Worm (Caenorhabditis elegans) whole organism, L3 larva: ENCODE results near the gene lipl-2.

Experiments used
- R02D3.7 ChIP-seq: fragments of 150-350 bp; optimal IDR thresholded peaks from 2 replicates; lab custom pipeline; 2014; ENCODE audit warnings: missing biosample characterization, missing genetic modification characterization
- ama-1 ChIP-seq: fragments of 150-350 bp; optimal IDR thresholded peaks from 2 replicates; lab custom pipeline; 2018
- ceh-82 ChIP-seq: fragments of 150-350 bp; optimal IDR thresholded peaks from 2 replicates; lab custom pipeline; 2014; ENCODE audit warnings: missing biosample characterization, missing genetic modification characterization
- egl-27 ChIP-seq: sonication (generic microtip); optimal IDR thresholded peaks from 4 replicates; lab custom pipeline; 2017; ENCODE audit warnings: missing biosample characterization, missing genetic modification reagents, missing genetic modification characterization
- elt-1 ChIP-seq: fragments of 150-350 bp; optimal IDR thresholded peaks from 2 replicates; lab custom pipeline; 2014; ENCODE audit warnings: missing biosample characterization, missing genetic modification characterization
- elt-2 ChIP-seq: sonication (generic microtip); optimal IDR thresholded peaks from 2 replicates; lab custom pipeline; 2016; ENCODE audit warnings: missing genetic modification reagents, mild to moderate bottlenecking, missing genetic modification characterization, missing compliant biosample characterization
- elt-3 ChIP-seq, 3 experiments: fragments of 150-350 bp in 1 of 3; sonication (generic microtip) in 2 of 3; optimal IDR thresholded peaks; 2 replicates in 2 of 3; 4 replicates in 1 of 3; lab custom pipeline; 2014 to 2017; ENCODE audit warnings: missing biosample characterization in 3 of 3, missing genetic modification characterization in 3 of 3
- jun-1 ChIP-seq: fragments of 150-350 bp; optimal IDR thresholded peaks from 2 replicates; lab custom pipeline; 2014; ENCODE audit warnings: missing biosample characterization, missing genetic modification reagents, missing genetic modification characterization
- nhr-237 ChIP-seq: fragments of 150-350 bp; optimal IDR thresholded peaks from 2 replicates; lab custom pipeline; 2014; ENCODE audit warnings: missing biosample characterization, missing genetic modification characterization
- pqm-1 ChIP-seq: fragments of 150-350 bp; optimal IDR thresholded peaks from 2 replicates; lab custom pipeline; 2017; ENCODE audit warnings: missing biosample characterization, missing genetic modification characterization, inconsistent platforms
- skn-1 ChIP-seq: fragments of 150-350 bp; optimal IDR thresholded peaks from 2 replicates; lab custom pipeline; 2014; ENCODE audit warnings: missing biosample characterization, missing genetic modification characterization

DNA sequence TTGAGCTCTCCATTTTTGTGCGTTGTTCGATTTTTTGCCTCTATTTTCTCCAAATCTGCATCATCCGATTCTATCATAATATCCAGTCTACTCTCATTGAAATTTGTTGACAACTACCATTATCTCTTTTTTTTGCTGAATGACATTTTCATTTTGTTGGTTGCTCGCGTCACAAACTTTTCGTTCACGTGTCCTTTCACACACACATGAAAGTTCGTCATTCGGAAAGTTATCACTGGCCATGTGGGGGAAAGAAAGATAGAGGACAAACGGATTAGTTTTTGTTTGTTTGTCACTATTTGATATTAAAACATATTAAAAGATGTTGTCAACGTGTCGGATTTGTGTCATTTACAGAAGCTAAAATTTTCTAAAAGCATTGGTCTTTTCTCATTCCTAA is 3.6 kb downstream of the lipl-2 start:
- TF ChIP-seq ama-1 = no peak
- no peak for TF ChIP-seq skn-1 (tag; lab: Kevin White, UChicago)
- TF ChIP-seq pqm-1 (tag; lab: Kevin White, UChicago) = no peak
- TF ChIP-seq egl-27 (tag; lab: Kevin White, UChicago) = no peak
- TF ChIP-seq elt-3 (tag; optimal IDR thresholded peaks at IDR 0.05; lab: Kevin White, UChicago) = no peak
- no peak for TF ChIP-seq ceh-82 (tag; lab: Kevin White, UChicago)
- TF ChIP-seq jun-1 (tag; lab: Kevin White, UChicago) = no peak
- TF ChIP-seq nhr-237 (tag; lab: Kevin White, UChicago) = no peak
- TF ChIP-seq R02D3.7 (tag; lab: Kevin White, UChicago) = no peak
- TF ChIP-seq elt-1 = no peak
- TF ChIP-seq elt-2 (tag; lab: Kevin White, UChicago) = peak; percentile 23
